Worm (Caenorhabditis elegans) whole organism, L4 larva: ENCODE results near the gene nrde-4.

Source experiments
- F37D6.2 ChIP-seq: sonication (generic microtip); optimal IDR thresholded peaks from 2 replicates; lab custom pipeline; 2016; ENCODE audit warnings: mild to moderate bottlenecking, missing genetic modification characterization, missing compliant biosample characterization
- aly-2 ChIP-seq: sonication (generic microtip); optimal IDR thresholded peaks from 2 replicates; lab custom pipeline; 2018; ENCODE audit warnings: missing biosample characterization, missing genetic modification characterization
- ama-1 ChIP-seq: fragments of 150-350 bp; optimal IDR thresholded peaks from 2 replicates; lab custom pipeline; 2014; ENCODE audit warnings: inconsistent platforms, mixed read lengths
- fos-1 ChIP-seq: fragments of 150-350 bp; optimal IDR thresholded peaks from 2 replicates; lab custom pipeline; 2014; ENCODE audit warnings: missing biosample characterization, missing genetic modification characterization
- hmg-1.1 ChIP-seq: fragments of 200-800 bp; sonication (Bioruptor generic); IDR thresholded peaks from 2 replicates; pipeline ENCODE4 v1.3.6; 2022; ENCODE audit warnings: missing genetic modification reagents, missing genetic modification characterization, missing compliant biosample characterization
- jun-1 ChIP-seq: fragments of 150-350 bp; optimal IDR thresholded peaks from 2 replicates; lab custom pipeline; 2014; ENCODE audit warnings: missing biosample characterization, missing genetic modification reagents, missing genetic modification characterization
- lin-15B ChIP-seq: fragments of 150-350 bp; sonication (generic microtip); optimal IDR thresholded peaks from 3 replicates; lab custom pipeline; 2014; ENCODE audit warnings: missing biosample characterization, missing genetic modification characterization
- lsy-2 ChIP-seq, 2 experiments: fragments of 150-350 bp in 1 of 2; sonication (generic microtip) in 1 of 2; optimal IDR thresholded peaks; 2 replicates each; lab custom pipeline; 2014 to 2017; ENCODE audit warnings: missing biosample characterization in 2 of 2, missing genetic modification characterization in 2 of 2
- nhr-10 ChIP-seq: fragments of 150-350 bp; optimal IDR thresholded peaks from 2 replicates; lab custom pipeline; 2014; ENCODE audit warnings: missing biosample characterization, missing genetic modification characterization
- pha-4 ChIP-seq, 2 experiments: fragments of 150-350 bp in 1 of 2; fragments of 200-800 bp in 1 of 2; sonication (Bioruptor generic) in 1 of 2; IDR thresholded peaks in 1 of 2; optimal IDR thresholded peaks in 1 of 2; 2 replicates each; pipeline versions ENCODE4 v1.3.6 to Lab custom; 2014 to 2022; ENCODE audit warnings: missing genetic modification characterization in 2 of 2, missing genetic modification reagents in 2 of 2, missing biosample characterization in 1 of 2, missing compliant biosample characterization in 1 of 2
- unc-130 ChIP-seq: sonication (generic microtip); optimal IDR thresholded peaks from 2 replicates; lab custom pipeline; 2016; ENCODE audit warnings: missing genetic modification reagents, missing genetic modification characterization, missing compliant biosample characterization
- unc-39 ChIP-seq: sonication (generic microtip); optimal IDR thresholded peaks from 2 replicates; lab custom pipeline; 2017; ENCODE audit warnings: missing biosample characterization, missing genetic modification characterization

- TF ChIP-seq pha-4 (GFP tag; IDR thresholded peaks at IDR 0.05; lab: Robert Waterston, UW) (no peak), pha-4 (tag; optimal IDR thresholded peaks at IDR 0.05; lab: Kevin White, UChicago) (no peak), jun-1 (no peak), ama-1 (lab: Kevin White, UChicago) (no peak), unc-39 (no peak), F37D6.2 (no peak), lin-15B (no peak), fos-1 (tag; lab: Kevin White, UChicago) (no peak), hmg-1.1 (GFP tag; lab: Robert Waterston, UW) (no peak), lsy-2 (tag; optimal IDR thresholded peaks at IDR 0.05; lab: Kevin White, UChicago) (no peak), nhr-10 (no peak), aly-2 (tag; lab: Kevin White, UChicago) (no peak), unc-130 (GFP tag; lab: Kevin White, UChicago) (no peak)
Observed at ce11 chrIV:7679120-7679519, 25.1 kb upstream of the nrde-4 start.
